Worm (Caenorhabditis elegans): ENCODE data around the gene mpz-6.

The mpz-6 gene

ce11 chrII:9372991-9373390 lies 33.9 kb downstream of the mpz-6 start, which contains the start of gene C06C3.4:
C06C3.4 (plus strand) TSS chrII:9373291.
- no peak for TF ChIP-seq mdl-1 (tag; optimal IDR thresholded peaks at IDR 0.05)
- TF ChIP-seq ceh-82 (tag; optimal IDR thresholded peaks at IDR 0.05) = no peak
- no peak for TF ChIP-seq fos-1 (tag; optimal IDR thresholded peaks at IDR 0.05)
- TF ChIP-seq nhr-11 (tag; optimal IDR thresholded peaks at IDR 0.05) = no peak
- no peak for TF ChIP-seq nhr-43 (tag; optimal IDR thresholded peaks at IDR 0.05; ENCODE audit: poor library complexity, severe bottlenecking)
- no peak for TF ChIP-seq lsy-12 (tag; optimal IDR thresholded peaks at IDR 0.05)

ce11 chrII:9372393-9372792 lies 34.5 kb downstream of the mpz-6 start, which contains the start of gene C06C3.3:
C06C3.3 (minus strand) TSS chrII:9372493.
- no peak for TF ChIP-seq elt-2 (tag; optimal IDR thresholded peaks at IDR 0.05)
- TF ChIP-seq egl-5 (tag; optimal IDR thresholded peaks at IDR 0.05) = no peak
- no peak for TF ChIP-seq fos-1 (tag; optimal IDR thresholded peaks at IDR 0.05)
- no peak for TF ChIP-seq eor-1 (tag; optimal IDR thresholded peaks at IDR 0.05)
- no peak for TF ChIP-seq skn-1 (tag; optimal IDR thresholded peaks at IDR 0.05)
- TF ChIP-seq ceh-16 (tag; optimal IDR thresholded peaks at IDR 0.05) = no peak
- TF ChIP-seq ZK546.5 (tag; optimal IDR thresholded peaks at IDR 0.05) = no peak
- no peak for TF ChIP-seq nhr-25 (tag; optimal IDR thresholded peaks at IDR 0.05)
- no peak for TF ChIP-seq ceh-9 (tag; optimal IDR thresholded peaks at IDR 0.05)
- TF ChIP-seq sea-2 (GFP tag; optimal IDR thresholded peaks at IDR 0.05) = no peak
- no peak for TF ChIP-seq mml-1 (tag; optimal IDR thresholded peaks at IDR 0.05)
- TF ChIP-seq nhr-237 (tag; optimal IDR thresholded peaks at IDR 0.05) = no peak
- TF ChIP-seq nhr-11 (tag; optimal IDR thresholded peaks at IDR 0.05) = no peak
- TF ChIP-seq jun-1 (tag; optimal IDR thresholded peaks at IDR 0.05) = no peak
- no peak for TF ChIP-seq ztf-11 (tag; optimal IDR thresholded peaks at IDR 0.05)
- no peak for TF ChIP-seq R02D3.7 (tag; optimal IDR thresholded peaks at IDR 0.05)
- no peak for TF ChIP-seq fkh-2 (tag; optimal IDR thresholded peaks at IDR 0.05)
- TF ChIP-seq daf-12 (tag; optimal IDR thresholded peaks at IDR 0.05) = no peak
- no peak for TF ChIP-seq nhr-67 (tag; optimal IDR thresholded peaks at IDR 0.05)

ce11 chrII:9369394-9369793 lies 37.5 kb downstream of the mpz-6 start:
- TF ChIP-seq elt-2 (tag; optimal IDR thresholded peaks at IDR 0.05) = no peak
- TF ChIP-seq ceh-28 (tag; optimal IDR thresholded peaks at IDR 0.05) = peak; percentile 65

- no peak for TF ChIP-seq aly-2 (tag; optimal IDR thresholded peaks at IDR 0.05)
- no peak for TF ChIP-seq ceh-28 (tag; optimal IDR thresholded peaks at IDR 0.05)
- no peak for TF ChIP-seq nhr-25 (tag; optimal IDR thresholded peaks at IDR 0.05)
- no peak for TF ChIP-seq tbx-2 (tag; optimal IDR thresholded peaks at IDR 0.05)
- no peak for TF ChIP-seq ZK546.5 (tag; optimal IDR thresholded peaks at IDR 0.05)
- no peak for TF ChIP-seq mml-1 (tag; optimal IDR thresholded peaks at IDR 0.05)
- no peak for TF ChIP-seq elt-1 (tag; optimal IDR thresholded peaks at IDR 0.05)
- no peak for TF ChIP-seq hmg-11 (tag; optimal IDR thresholded peaks at IDR 0.05)
- no peak for TF ChIP-seq nhr-77 (tag; optimal IDR thresholded peaks at IDR 0.05)
- no peak for TF ChIP-seq ztf-4 (tag; optimal IDR thresholded peaks at IDR 0.05)
- TF ChIP-seq nhr-76 (tag; optimal IDR thresholded peaks at IDR 0.05) = no peak
- no peak for TF ChIP-seq mdl-1 (tag; optimal IDR thresholded peaks at IDR 0.05)
- TF ChIP-seq lsy-12 (tag; optimal IDR thresholded peaks at IDR 0.05) = no peak
- no peak for TF ChIP-seq elt-3 (tag; optimal IDR thresholded peaks at IDR 0.05)
- no peak for TF ChIP-seq daf-12 (tag; optimal IDR thresholded peaks at IDR 0.05)
- no peak for TF ChIP-seq ceh-9 (tag; optimal IDR thresholded peaks at IDR 0.05)
- TF ChIP-seq elt-2 (tag; optimal IDR thresholded peaks at IDR 0.05) = no peak
- no peak for TF ChIP-seq nhr-43 (tag; optimal IDR thresholded peaks at IDR 0.05; ENCODE audit: poor library complexity, severe bottlenecking)
- TF ChIP-seq nhr-11 (tag; optimal IDR thresholded peaks at IDR 0.05) = no peak
These were observed 44.7 kb downstream of the mpz-6 start for ce11 chrII:9362249-9362648.

ce11 chrII:9358230-9358629 lies 48.7 kb downstream of the mpz-6 start, which contains the start of gene mel-11:
mel-11 (plus strand) TSS chrII:9358530.
- TF ChIP-seq nhr-77 (tag; optimal IDR thresholded peaks at IDR 0.05) (no peak), snpc-4 (tag; optimal IDR thresholded peaks at IDR 0.05) (no peak), fkh-2 (tag; optimal IDR thresholded peaks at IDR 0.05) (no peak), pqm-1 (tag; optimal IDR thresholded peaks at IDR 0.05) (no peak), unc-62 (GFP tag; optimal IDR thresholded peaks at IDR 0.05) (no peak), ztf-11 (tag; optimal IDR thresholded peaks at IDR 0.05) (no peak), elt-3 (tag; optimal IDR thresholded peaks at IDR 0.05) (no peak), egl-5 (tag; optimal IDR thresholded peaks at IDR 0.05) (no peak), nhr-237 (tag; optimal IDR thresholded peaks at IDR 0.05) (no peak), nhr-25 (tag; optimal IDR thresholded peaks at IDR 0.05) (no peak), egl-27 (tag; optimal IDR thresholded peaks at IDR 0.05) (no peak)

All from whole organism, L3 larva.